Worm (Caenorhabditis elegans) whole organism, L4 larva: ENCODE data around the gene srh-215.

Source experiments
- F10B5.3 ChIP-seq: sonication (generic microtip); optimal IDR thresholded peaks from 2 replicates; lab custom pipeline; 2016; ENCODE audit warnings: mild to moderate bottlenecking, missing genetic modification characterization, missing compliant biosample characterization
- F44E2.7 ChIP-seq: fragments of 200-800 bp; sonication (Bioruptor generic); IDR thresholded peaks from 2 replicates; pipeline ENCODE4 v2.1.2; 2022; ENCODE audit warnings: missing genetic modification characterization, missing compliant biosample characterization
- R02D3.7 ChIP-seq: fragments of 150-350 bp; sonication (generic microtip); optimal IDR thresholded peaks from 3 replicates; lab custom pipeline; 2014; ENCODE audit warnings: missing biosample characterization, missing genetic modification characterization
- T20F7.1 ChIP-seq: fragments of 200-800 bp; sonication (Bioruptor generic); optimal IDR thresholded peaks from 2 replicates; lab custom pipeline; 2018; ENCODE audit warnings: mild to moderate bottlenecking, missing genetic modification characterization, missing compliant biosample characterization
- Y75B8A.6 ChIP-seq: fragments of 200-800 bp; sonication (Bioruptor generic); IDR thresholded peaks from 2 replicates; pipeline ENCODE4 v1.3.6; 2022; ENCODE audit warnings: missing genetic modification reagents, missing genetic modification characterization, missing compliant biosample characterization
- aha-1 ChIP-seq: fragments of 150-350 bp; peaks from one replicate; lab custom pipeline; 2014; ENCODE audit warnings: missing biosample characterization, missing genetic modification characterization
- ama-1 ChIP-seq: fragments of 150-350 bp; optimal IDR thresholded peaks from 2 replicates; lab custom pipeline; 2014; ENCODE audit warnings: inconsistent platforms, mixed read lengths
- ceh-20 ChIP-seq: fragments of 200-800 bp; sonication (Bioruptor generic); IDR thresholded peaks from 2 replicates; pipeline ENCODE4 v1.3.6; 2022; ENCODE audit warnings: missing genetic modification reagents, missing genetic modification characterization, missing compliant biosample characterization
- ceh-44 ChIP-seq: fragments of 200-800 bp; sonication (Bioruptor generic); IDR thresholded peaks from 2 replicates; pipeline ENCODE4 v1.3.6; 2022; ENCODE audit warnings: missing genetic modification reagents, missing genetic modification characterization, missing compliant biosample characterization
- ceh-82 ChIP-seq: sonication (generic microtip); optimal IDR thresholded peaks from 2 replicates; lab custom pipeline; 2017; ENCODE audit warnings: missing biosample characterization, missing genetic modification characterization
- dmd-6 ChIP-seq: fragments of 200-800 bp; sonication (Bioruptor generic); IDR thresholded peaks from 2 replicates; pipeline ENCODE4 v1.3.6; 2022; ENCODE audit warnings: missing genetic modification reagents, missing genetic modification characterization, missing compliant biosample characterization
- dpl-1 ChIP-seq: fragments of 150-350 bp; optimal IDR thresholded peaks from 2 replicates; lab custom pipeline; 2014; ENCODE audit warnings: missing biosample characterization, missing genetic modification reagents, missing genetic modification characterization
- dve-1 ChIP-seq: sonication (generic microtip); optimal IDR thresholded peaks from 2 replicates; lab custom pipeline; 2017; ENCODE audit warnings: antibody characterized with exemption, mild to moderate bottlenecking, missing genetic modification characterization, missing compliant biosample characterization; ENCODE audit not compliant: insufficient read depth
- fos-1 ChIP-seq: fragments of 150-350 bp; optimal IDR thresholded peaks from 2 replicates; lab custom pipeline; 2014; ENCODE audit warnings: missing biosample characterization, missing genetic modification characterization
- hif-1 ChIP-seq, 2 experiments: sonication (generic microtip); optimal IDR thresholded peaks; 2 replicates each; lab custom pipeline; 2016 to 2017; ENCODE audit warnings: missing compliant biosample characterization in 2 of 2, missing genetic modification characterization in 2 of 2, missing genetic modification reagents in 2 of 2, missing genotype in 2 of 2, mild to moderate bottlenecking in 1 of 2
- hlh-30 ChIP-seq: sonication (generic microtip); optimal IDR thresholded peaks from 2 replicates; lab custom pipeline; 2017; ENCODE audit warnings: antibody characterized with exemption, mild to moderate bottlenecking, missing genetic modification characterization, missing compliant biosample characterization; ENCODE audit not compliant: insufficient read depth
- hmg-1.1 ChIP-seq: fragments of 200-800 bp; sonication (Bioruptor generic); IDR thresholded peaks from 2 replicates; pipeline ENCODE4 v1.3.6; 2022; ENCODE audit warnings: missing genetic modification reagents, missing genetic modification characterization, missing compliant biosample characterization
- jun-1 ChIP-seq: fragments of 150-350 bp; optimal IDR thresholded peaks from 2 replicates; lab custom pipeline; 2014; ENCODE audit warnings: missing biosample characterization, missing genetic modification reagents, missing genetic modification characterization
- lin-1 ChIP-seq: fragments of 200-800 bp; sonication (Bioruptor generic); IDR thresholded peaks from 2 replicates; pipeline ENCODE4 v1.3.6; 2022; ENCODE audit warnings: missing genetic modification reagents, missing genetic modification characterization, missing compliant biosample characterization
- lin-15B ChIP-seq: fragments of 150-350 bp; sonication (generic microtip); optimal IDR thresholded peaks from 3 replicates; lab custom pipeline; 2014; ENCODE audit warnings: missing biosample characterization, missing genetic modification characterization
- lin-29 ChIP-seq: fragments of 200-800 bp; sonication (Bioruptor generic); IDR thresholded peaks from 2 replicates; pipeline ENCODE4 v1.3.6; 2022; ENCODE audit warnings: missing genetic modification reagents, missing genetic modification characterization, missing compliant biosample characterization
- lin-39 ChIP-seq: fragments of 150-350 bp; optimal IDR thresholded peaks from 2 replicates; lab custom pipeline; 2014; ENCODE audit warnings: missing biosample characterization, missing genetic modification reagents, missing genetic modification characterization
- madf-5 ChIP-seq, 2 experiments: fragments of 200-800 bp; sonication (Bioruptor generic); IDR thresholded peaks; 2 replicates each; pipeline ENCODE4 v1.3.6; 2022; ENCODE audit warnings: missing compliant biosample characterization in 2 of 2, missing genetic modification characterization in 2 of 2
- mdl-1 ChIP-seq, 2 experiments: fragments of 150-350 bp in 1 of 2; sonication (generic microtip) in 1 of 2; optimal IDR thresholded peaks; 2 replicates each; lab custom pipeline; 2014 to 2017; ENCODE audit warnings: missing biosample characterization in 2 of 2, missing genetic modification characterization in 2 of 2
- mxl-3 ChIP-seq: fragments of 200-800 bp; sonication (Bioruptor generic); optimal IDR thresholded peaks from 2 replicates; lab custom pipeline; 2018; ENCODE audit warnings: mild to moderate bottlenecking, missing genetic modification characterization, missing compliant biosample characterization
- nhr-11 ChIP-seq: fragments of 150-350 bp; optimal IDR thresholded peaks from 2 replicates; lab custom pipeline; 2014; ENCODE audit warnings: missing biosample characterization, missing genetic modification characterization
- nhr-237 ChIP-seq: sonication (generic microtip); optimal IDR thresholded peaks from 2 replicates; lab custom pipeline; 2017; ENCODE audit warnings: missing biosample characterization, missing genetic modification characterization
- nhr-76 ChIP-seq: fragments of 150-350 bp; optimal IDR thresholded peaks from 2 replicates; lab custom pipeline; 2014; ENCODE audit warnings: missing biosample characterization, missing genetic modification characterization
- php-3 ChIP-seq: fragments of 200-800 bp; sonication (Bioruptor generic); IDR thresholded peaks from 2 replicates; pipeline ENCODE4 v1.3.6; 2022; ENCODE audit warnings: missing genetic modification reagents, missing genetic modification characterization, missing compliant biosample characterization
- pqm-1 ChIP-seq: sonication (generic microtip); optimal IDR thresholded peaks from 2 replicates; lab custom pipeline; 2017; ENCODE audit warnings: missing biosample characterization, missing genetic modification characterization
- sdz-12 ChIP-seq: fragments of 200-800 bp; sonication (Bioruptor generic); optimal IDR thresholded peaks from 2 replicates; lab custom pipeline; 2018; ENCODE audit warnings: mild to moderate bottlenecking, missing genetic modification characterization, missing compliant biosample characterization
- skn-1 ChIP-seq: fragments of 150-350 bp; optimal IDR thresholded peaks from 2 replicates; lab custom pipeline; 2014; ENCODE audit warnings: missing biosample characterization, missing genetic modification characterization
- snpc-4 ChIP-seq: fragments of 150-350 bp; optimal IDR thresholded peaks from 2 replicates; lab custom pipeline; 2014; ENCODE audit warnings: missing biosample characterization, missing genetic modification characterization
- unc-39 ChIP-seq: sonication (generic microtip); optimal IDR thresholded peaks from 2 replicates; lab custom pipeline; 2017; ENCODE audit warnings: missing biosample characterization, missing genetic modification characterization
- unc-62 ChIP-seq, 3 experiments: fragments of 150-350 bp in 1 of 3; sonication (generic microtip); optimal IDR thresholded peaks in 2 of 3; peaks in 1 of 3; 1 replicate in 1 of 3; 2 replicates in 2 of 3; lab custom pipeline; 2014 to 2017; ENCODE audit warnings: missing biosample characterization in 3 of 3, missing genetic modification characterization in 3 of 3, missing genetic modification reagents in 3 of 3, missing genotype in 1 of 3
- zfp-3 ChIP-seq: fragments of 200-800 bp; sonication (Bioruptor generic); conservative IDR thresholded peaks from 2 replicates; pipeline ENCODE4 v1.3.6; 2022; ENCODE audit warnings: missing genetic modification reagents, missing genetic modification characterization, missing compliant biosample characterization
- zip-2 ChIP-seq: fragments of 150-350 bp; optimal IDR thresholded peaks from 2 replicates; lab custom pipeline; 2014; ENCODE audit warnings: missing biosample characterization, missing genetic modification characterization
- ztf-7 ChIP-seq: fragments of 150-350 bp; optimal IDR thresholded peaks from 2 replicates; lab custom pipeline; 2014; ENCODE audit warnings: missing biosample characterization, missing genetic modification characterization

srh-215 gene

ce11 chrV:16831310-16831709 is 511 bp downstream of the srh-215 start:
- TF ChIP-seq dmd-6 (GFP tag; lab: Robert Waterston, UW) (no peak), T20F7.1 (no peak), lin-15B (no peak), unc-62 (GFP tag; optimal IDR thresholded peaks at IDR 0.05 in 1 of 2; lab: Kevin White, UChicago) (peak in 1 of 2 experiments; percentile 93), unc-62 (tag; optimal IDR thresholded peaks at IDR 0.05; lab: Kevin White, UChicago) (no peak), jun-1 (tag; lab: Kevin White, UChicago) (no peak), lin-1 (no peak)

- TF ChIP-seq nhr-237 (tag; lab: Kevin White, UChicago) (no peak), aha-1 (tag; lab: Kevin White, UChicago) (peak; percentile 91), dpl-1 (no peak), sdz-12 (no peak), mxl-3 (no peak), ceh-44 (GFP tag; lab: Robert Waterston, UW) (no peak), ztf-7 (tag; lab: Kevin White, UChicago) (no peak), lin-15B (no peak)
Observed at ce11 chrV:16829396-16829795, 2.4 kb downstream of the srh-215 start, which contains the start of gene srh-214. Gene srh-214, minus strand, starts transcription at chrV:16829755.

ce11 chrV:16827485-16827884 is 4.3 kb downstream of the srh-215 start, which contains the start of gene srh-216:
Gene srh-216, minus strand, starts transcription at chrV:16827585.
- no peak for TF ChIP-seq ceh-44 (GFP tag; lab: Robert Waterston, UW)
- TF ChIP-seq snpc-4 (tag; lab: Kevin White, UChicago), result no peak
- no peak for TF ChIP-seq unc-39
- no peak for TF ChIP-seq hlh-30 (tag; lab: Kevin White, UChicago)
- no peak for TF ChIP-seq lin-29
- no peak for TF ChIP-seq F10B5.3 (tag; lab: Kevin White, UChicago)
- TF ChIP-seq R02D3.7 (tag; lab: Kevin White, UChicago), result no peak

- no peak for TF ChIP-seq lin-39 (tag; lab: Kevin White, UChicago)
- TF ChIP-seq sdz-12, result no peak
- TF ChIP-seq mdl-1 (tag; optimal IDR thresholded peaks at IDR 0.05; lab: Kevin White, UChicago), result no peak
- no peak for TF ChIP-seq Y75B8A.6
- TF ChIP-seq nhr-11 (tag; lab: Kevin White, UChicago), result no peak
- no peak for TF ChIP-seq fos-1 (tag; lab: Kevin White, UChicago)
- TF ChIP-seq ceh-44 (GFP tag; lab: Robert Waterston, UW), result no peak
- peak; percentile 63 for TF ChIP-seq aha-1 (tag; lab: Kevin White, UChicago)
- no peak for TF ChIP-seq ama-1 (lab: Kevin White, UChicago)
- 0 out of 2 replicates have a peak, but pooled peaks have one; percentile 46 for TF ChIP-seq ceh-20 (GFP tag; lab: Robert Waterston, UW)
- TF ChIP-seq zip-2 (tag; lab: Kevin White, UChicago), result no peak
- TF ChIP-seq dve-1 (tag; lab: Kevin White, UChicago), result no peak
- no peak for TF ChIP-seq madf-5 (GFP tag; IDR thresholded peaks at IDR 0.05; lab: Robert Waterston, UW)
- TF ChIP-seq hmg-1.1 (GFP tag; lab: Robert Waterston, UW), result no peak
- no peak for TF ChIP-seq skn-1
- no peak for TF ChIP-seq unc-39
- TF ChIP-seq unc-62 (GFP tag; optimal IDR thresholded peaks at IDR 0.05 in 1 of 2; lab: Kevin White, UChicago), result peak in 1 of 2 experiments; percentile 71
- no peak for TF ChIP-seq unc-62 (tag; optimal IDR thresholded peaks at IDR 0.05; lab: Kevin White, UChicago)
- TF ChIP-seq pqm-1 (tag; lab: Kevin White, UChicago), result no peak
- no peak for TF ChIP-seq ceh-82 (tag; lab: Kevin White, UChicago)
- TF ChIP-seq hif-1 (tag; optimal IDR thresholded peaks at IDR 0.05; lab: Kevin White, UChicago), result peak in 1 of 2 experiments; percentile 35
- TF ChIP-seq php-3 (GFP tag; lab: Robert Waterston, UW), result no peak
- TF ChIP-seq zfp-3 (GFP tag; lab: Robert Waterston, UW), result no peak
- no peak for TF ChIP-seq nhr-76 (tag; lab: Kevin White, UChicago)
- TF ChIP-seq F44E2.7 (GFP tag; lab: Robert Waterston, UW), result no peak
Observed at ce11 chrV:16821270-16821737, 10.5 kb downstream of the srh-215 start, which contains the start of gene T20B3.14. Gene T20B3.14, minus strand, starts transcription at chrV:16821320.
